Fruit fly (Drosophila melanogaster): ENCODE results near the gene CG14805.

CG14805 gene

DNA sequence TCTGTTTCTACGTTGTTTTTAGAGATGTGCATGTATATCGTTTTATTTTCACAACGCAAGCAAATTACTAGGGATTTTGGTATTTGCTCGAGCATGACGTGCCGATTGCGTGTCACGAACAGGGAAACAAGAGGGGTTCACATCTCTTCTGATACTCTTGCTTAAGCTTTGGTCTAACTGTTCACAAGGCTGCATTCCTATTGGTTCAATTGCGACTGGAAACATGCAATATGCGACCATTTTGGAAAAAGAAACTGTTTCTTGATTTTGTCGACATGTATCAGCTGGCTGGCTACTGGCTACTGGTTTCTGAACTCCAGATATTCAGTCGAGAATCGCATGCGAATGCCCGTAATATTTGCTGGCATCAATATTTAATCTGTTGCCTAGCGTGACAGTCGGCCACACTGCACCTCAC, 3.0 kb downstream of the CG14805 start, which contains the start of gene Coa8:
TSS of gene Coa8 (plus strand) at position 144 of the 418 bp plus-strand sequence.
- TF ChIP-seq CG12605 (GFP tag; IDR thresholded peaks at IDR 0.05): 0 out of 2 replicates have a peak, but pooled peaks have one; percentile 13
- peak; percentile 35 for TF ChIP-seq CG15710 (tag; optimal IDR thresholded peaks at IDR 0.05)
- no peak for TF ChIP-seq CG8301 (tag; optimal IDR thresholded peaks at IDR 0.05)
- peak; percentile 35 for TF ChIP-seq Ets98B (GFP tag; IDR thresholded peaks at IDR 0.05)
- no peak for TF ChIP-seq Pif1A (GFP tag; optimal IDR thresholded peaks at IDR 0.05)
- no peak for TF ChIP-seq D1 (tag; optimal IDR thresholded peaks at IDR 0.05)
- TF ChIP-seq CG14655 (GFP tag; optimal IDR thresholded peaks at IDR 0.05): no peak
- TF ChIP-seq fd96Ca (GFP tag; IDR thresholded peaks at IDR 0.05): peak; percentile 51; the same call in 2 of the 3 replicates
- no peak for TF ChIP-seq EcR (GFP tag; optimal IDR thresholded peaks at IDR 0.05)
- no peak for TF ChIP-seq CG9948 (tag; optimal IDR thresholded peaks at IDR 0.05)
- peak; percentile 67; the same call in 2 of the 3 replicates for TF ChIP-seq CG4496 (GFP tag; IDR thresholded peaks at IDR 0.05)
- no peak for TF ChIP-seq CG10348 (GFP tag; IDR thresholded peaks at IDR 0.05)
- peak; percentile 12 for TF ChIP-seq Snoo (tag; optimal IDR thresholded peaks at IDR 0.05)
- TF ChIP-seq CG8159 (tag; optimal IDR thresholded peaks at IDR 0.05): peak; percentile 35
- TF ChIP-seq CG34367 (tag; optimal IDR thresholded peaks at IDR 0.05): peak; percentile 32

DNA sequence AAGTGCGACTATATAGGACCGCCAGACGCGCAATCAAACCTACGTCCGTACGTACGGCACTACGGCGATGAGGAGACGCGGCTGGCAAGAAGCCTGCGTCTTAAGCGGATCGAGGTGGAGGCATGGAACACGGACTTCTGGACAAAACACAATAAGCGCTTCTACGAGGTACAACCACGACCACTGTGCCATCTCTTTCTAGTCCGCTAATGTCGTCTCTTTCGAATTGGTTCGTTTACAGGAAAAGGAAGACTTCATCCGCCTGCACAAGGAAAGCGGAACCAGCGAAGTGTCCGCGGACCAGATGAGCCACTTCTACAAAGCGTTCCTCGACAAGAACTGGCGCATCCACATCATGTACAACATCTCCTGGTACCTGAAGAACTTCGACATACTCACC, 3.7 kb downstream of the CG14805 start:
- no peak for TF ChIP-seq CG32121 (GFP tag; IDR thresholded peaks at IDR 0.05)
- no peak for TF ChIP-seq Snoo (tag; optimal IDR thresholded peaks at IDR 0.05)
- TF ChIP-seq CG15710 (tag; optimal IDR thresholded peaks at IDR 0.05): no peak
- TF ChIP-seq Ets98B (GFP tag; IDR thresholded peaks at IDR 0.05): no peak
- TF ChIP-seq CG14655 (GFP tag; optimal IDR thresholded peaks at IDR 0.05): no peak
- no peak for TF ChIP-seq gl (tag; optimal IDR thresholded peaks at IDR 0.05)

- TF ChIP-seq CG8159 (tag; optimal IDR thresholded peaks at IDR 0.05) (no peak), CG14655 (GFP tag; optimal IDR thresholded peaks at IDR 0.05) (no peak), Snoo (tag; optimal IDR thresholded peaks at IDR 0.05) (no peak), fd96Ca (GFP tag; IDR thresholded peaks at IDR 0.05) (no peak), gl (tag; optimal IDR thresholded peaks at IDR 0.05) (no peak), EcR (GFP tag; optimal IDR thresholded peaks at IDR 0.05) (no peak), CG9948 (tag; optimal IDR thresholded peaks at IDR 0.05) (no peak), CG17806 (tag; optimal IDR thresholded peaks at IDR 0.05) (no peak), CG4496 (GFP tag; IDR thresholded peaks at IDR 0.05) (peak; percentile 62; the same call in 2 of the 3 replicates), CG34367 (tag; optimal IDR thresholded peaks at IDR 0.05) (no peak), CG13204 (GFP tag; optimal IDR thresholded peaks at IDR 0.05) (no peak), CG32121 (GFP tag; IDR thresholded peaks at IDR 0.05) (no peak), Pif1A (GFP tag; optimal IDR thresholded peaks at IDR 0.05) (no peak), CG10348 (GFP tag; IDR thresholded peaks at IDR 0.05) (no peak), CG8301 (tag; optimal IDR thresholded peaks at IDR 0.05) (no peak), rn (GFP tag; IDR thresholded peaks at IDR 0.05) (no peak), Pif1B (GFP tag; optimal IDR thresholded peaks at IDR 0.05) (no peak), CG12605 (GFP tag; IDR thresholded peaks at IDR 0.05) (no peak), CG15710 (tag; optimal IDR thresholded peaks at IDR 0.05) (peak; percentile 30), Ets98B (GFP tag; IDR thresholded peaks at IDR 0.05) (peak; percentile 35; the same call in 1 of the 2 replicates), D1 (tag; optimal IDR thresholded peaks at IDR 0.05) (no peak)
These were observed 12.8 kb downstream of the CG14805 start, which contains the start of the genes trr and mRpL16 for dm6 chrX:1889926-1890325. TSS of gene trr (minus strand) at chrX:1889950. TSS of gene mRpL16 (plus strand) at chrX:1890256.

- no peak for TF ChIP-seq Pif1A (GFP tag; optimal IDR thresholded peaks at IDR 0.05)
- TF ChIP-seq Snoo (tag; optimal IDR thresholded peaks at IDR 0.05): no peak
These were observed 16.4 kb downstream of the CG14805 start for dm6 chrX:1893532-1893931.

DNA sequence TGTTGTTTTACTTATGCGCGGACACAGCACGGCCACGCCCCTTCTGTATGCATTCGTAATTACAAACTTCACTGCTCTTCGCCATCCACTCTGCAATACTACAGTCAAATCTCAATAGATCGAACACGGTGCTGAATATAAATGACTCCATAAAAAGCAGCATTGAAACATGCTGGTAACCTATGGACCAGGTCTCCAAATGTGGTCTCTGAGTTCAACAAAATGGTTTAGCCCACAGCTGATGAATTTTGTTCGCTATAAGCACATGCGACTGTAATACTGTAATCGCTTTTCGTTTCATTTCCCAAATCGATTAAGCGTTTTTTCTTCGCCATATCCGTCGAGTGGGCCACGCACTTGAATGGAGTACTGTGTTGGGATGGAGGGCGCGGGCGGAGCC, 20.3 kb downstream of the CG14805 start:
- TF ChIP-seq CG4496 (GFP tag; IDR thresholded peaks at IDR 0.05) (peak; percentile 73; the same call in 2 of the 3 replicates), gl (tag; optimal IDR thresholded peaks at IDR 0.05) (peak; percentile 16), rn (GFP tag; IDR thresholded peaks at IDR 0.05) (no peak), D1 (tag; optimal IDR thresholded peaks at IDR 0.05) (no peak), Pif1B (GFP tag; optimal IDR thresholded peaks at IDR 0.05) (no peak), Snoo (tag; optimal IDR thresholded peaks at IDR 0.05) (peak; percentile 48), CG17806 (tag; optimal IDR thresholded peaks at IDR 0.05) (peak; percentile 39), fd96Ca (GFP tag; IDR thresholded peaks at IDR 0.05) (peak; percentile 60; the same call in 1 of the 3 replicates), CG14655 (GFP tag; optimal IDR thresholded peaks at IDR 0.05) (no peak), CG8301 (tag; optimal IDR thresholded peaks at IDR 0.05) (peak; percentile 30), CG9948 (tag; optimal IDR thresholded peaks at IDR 0.05) (peak; percentile 33), CG34367 (tag; optimal IDR thresholded peaks at IDR 0.05) (peak; percentile 16), CG32121 (GFP tag; IDR thresholded peaks at IDR 0.05) (peak; percentile 27; the same call in 1 of the 2 replicates), CG12605 (GFP tag; IDR thresholded peaks at IDR 0.05) (no peak), Ets98B (GFP tag; IDR thresholded peaks at IDR 0.05) (peak; percentile 48; the same call in 1 of the 2 replicates), CG15710 (tag; optimal IDR thresholded peaks at IDR 0.05) (peak; percentile 66), EcR (GFP tag; optimal IDR thresholded peaks at IDR 0.05) (no peak), CG10348 (GFP tag; IDR thresholded peaks at IDR 0.05) (no peak), CG8159 (tag; optimal IDR thresholded peaks at IDR 0.05) (peak; percentile 58), CG13204 (GFP tag; optimal IDR thresholded peaks at IDR 0.05) (no peak), Pif1A (GFP tag; optimal IDR thresholded peaks at IDR 0.05) (no peak)

DNA sequence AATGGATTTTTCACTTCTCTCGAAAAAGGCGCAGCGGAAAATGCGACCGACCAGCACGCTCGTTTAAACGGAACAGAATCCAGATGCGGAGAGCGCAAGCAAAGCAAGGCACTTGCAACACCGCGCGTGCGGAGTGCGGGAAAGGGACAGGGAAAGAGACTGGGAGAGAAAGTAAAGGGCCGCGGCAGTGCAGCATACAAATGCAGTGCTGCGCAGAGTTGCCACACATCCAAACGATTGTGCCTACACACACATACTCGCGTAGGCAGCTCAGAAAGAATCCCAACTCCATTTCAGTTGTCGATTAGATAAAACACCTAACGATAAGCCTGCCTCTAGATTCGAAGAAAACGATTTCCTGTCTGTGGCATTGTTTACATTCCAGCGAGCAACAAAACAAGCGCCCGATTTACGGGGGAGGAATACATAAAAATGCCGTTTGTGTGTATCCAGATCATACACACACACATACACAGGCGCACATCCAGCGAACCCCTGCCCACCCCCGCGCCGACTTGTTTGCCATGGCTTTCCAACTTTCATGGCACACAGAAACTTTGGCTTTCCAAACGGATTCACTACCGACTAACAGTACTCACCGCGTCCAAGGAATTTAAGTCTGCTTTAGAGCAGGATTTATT, 22.4 kb downstream of the CG14805 start:
- TF ChIP-seq CG34367 (tag; optimal IDR thresholded peaks at IDR 0.05): no peak
- no peak for TF ChIP-seq CG8159 (tag; optimal IDR thresholded peaks at IDR 0.05)
- TF ChIP-seq Ets98B (GFP tag; IDR thresholded peaks at IDR 0.05): peak; percentile 21; the same call in 1 of the 2 replicates
- TF ChIP-seq Pif1A (GFP tag; optimal IDR thresholded peaks at IDR 0.05): no peak
- TF ChIP-seq CG32121 (GFP tag; IDR thresholded peaks at IDR 0.05): no peak
- TF ChIP-seq Pif1B (GFP tag; optimal IDR thresholded peaks at IDR 0.05): peak; percentile 31
- TF ChIP-seq CG13204 (GFP tag; optimal IDR thresholded peaks at IDR 0.05): peak; percentile 62
